Worm (Caenorhabditis elegans) whole organism, L1 larva: ENCODE results near the gene apc-10.

Source experiments
- C34B4.2 ChIP-seq: sonication (generic microtip); optimal IDR thresholded peaks from 2 replicates; lab custom pipeline; 2017; ENCODE audit warnings: mild to moderate bottlenecking, missing genetic modification characterization, missing compliant biosample characterization
- hpl-2 ChIP-seq: fragments of 150-350 bp; optimal IDR thresholded peaks from 2 replicates; lab custom pipeline; 2014; ENCODE audit warnings: missing biosample characterization, missing genetic modification reagents, missing genetic modification characterization
- lin-35 ChIP-seq, 2 experiments: fragments of 150-350 bp; optimal IDR thresholded peaks; 2 replicates each; lab custom pipeline; 2014; ENCODE audit warnings: missing biosample characterization in 2 of 2, missing genetic modification characterization in 2 of 2, missing genetic modification reagents in 2 of 2
- nhr-85 ChIP-seq: sonication (generic microtip); peaks from one replicate; lab custom pipeline; 2016; ENCODE audit warnings: missing genetic modification characterization, inconsistent platforms, missing compliant biosample characterization
- rnt-1 ChIP-seq: sonication (generic microtip); optimal IDR thresholded peaks from 2 replicates; lab custom pipeline; 2016; ENCODE audit warnings: mild to moderate bottlenecking, missing genetic modification characterization, moderate library complexity, missing compliant biosample characterization
- sptf-1 ChIP-seq: fragments of 150-350 bp; optimal IDR thresholded peaks from 2 replicates; lab custom pipeline; 2014; ENCODE audit warnings: missing biosample characterization, missing genetic modification characterization
- unc-86 ChIP-seq: sonication (generic microtip); optimal IDR thresholded peaks from 2 replicates; lab custom pipeline; 2016; ENCODE audit warnings: missing genetic modification characterization, missing compliant biosample characterization
- zag-1 ChIP-seq: fragments of 150-350 bp; optimal IDR thresholded peaks from 2 replicates; lab custom pipeline; 2014; ENCODE audit warnings: missing biosample characterization, missing genetic modification characterization

Gene apc-10

DNA sequence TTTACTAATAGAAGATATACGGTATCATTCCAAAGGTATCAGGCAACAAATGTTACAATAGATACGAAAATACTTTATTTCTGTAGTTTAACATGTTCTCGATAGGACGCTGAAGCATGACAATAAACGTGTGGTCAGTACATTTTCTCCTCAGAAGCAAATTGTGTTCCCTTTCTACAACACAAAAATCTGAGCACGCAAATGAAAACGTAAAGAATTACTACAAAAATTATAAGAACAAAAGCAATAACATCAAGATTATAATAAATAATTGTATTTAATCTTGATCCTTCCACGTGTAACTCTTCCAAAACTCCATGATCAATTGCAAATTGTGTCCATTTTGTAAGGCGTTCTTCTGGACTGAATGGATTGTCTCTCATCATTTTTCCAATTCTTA, 46.4 kb downstream of the apc-10 start:
- no peak for TF ChIP-seq hpl-2 (GFP tag; lab: Kevin White, UChicago)
- no peak for TF ChIP-seq lin-35 (GFP tag; optimal IDR thresholded peaks at IDR 0.05; lab: Kevin White, UChicago)
- TF ChIP-seq sptf-1 (tag; lab: Kevin White, UChicago): no peak
- no peak for TF ChIP-seq unc-86 (tag; lab: Kevin White, UChicago)
- TF ChIP-seq zag-1: no peak

DNA sequence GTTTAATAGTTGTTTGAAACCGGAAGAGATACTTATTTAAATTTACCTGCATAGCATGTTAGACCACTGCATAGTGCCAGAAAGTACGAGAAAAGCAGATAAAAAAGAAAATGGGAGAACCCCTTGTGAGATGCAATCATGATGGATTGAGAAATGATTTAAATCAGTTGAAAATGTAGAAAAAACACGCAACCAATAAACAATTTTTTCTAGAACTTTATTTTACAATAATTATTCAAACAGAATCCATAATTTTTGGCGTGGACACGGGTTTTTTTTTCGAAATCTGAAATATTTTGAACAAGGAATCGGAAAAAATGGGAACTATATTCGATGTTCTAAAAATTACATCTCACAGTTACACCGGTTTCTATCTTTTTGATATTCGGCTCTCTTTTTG, 46.9 kb downstream of the apc-10 start, which contains the start of gene AC3.12:
AC3.12 (minus strand) TSS at position 101 of the 400 bp plus-strand sequence.
- no peak for TF ChIP-seq C34B4.2 (tag; lab: Kevin White, UChicago)
- peak; percentile 2 for TF ChIP-seq nhr-85 (tag; lab: Kevin White, UChicago)
- no peak for TF ChIP-seq lin-35 (GFP tag; optimal IDR thresholded peaks at IDR 0.05; lab: Kevin White, UChicago)
- no peak for TF ChIP-seq rnt-1
